Fruit fly (Drosophila melanogaster): ENCODE measurements around the gene lic.

lic gene

DNA sequence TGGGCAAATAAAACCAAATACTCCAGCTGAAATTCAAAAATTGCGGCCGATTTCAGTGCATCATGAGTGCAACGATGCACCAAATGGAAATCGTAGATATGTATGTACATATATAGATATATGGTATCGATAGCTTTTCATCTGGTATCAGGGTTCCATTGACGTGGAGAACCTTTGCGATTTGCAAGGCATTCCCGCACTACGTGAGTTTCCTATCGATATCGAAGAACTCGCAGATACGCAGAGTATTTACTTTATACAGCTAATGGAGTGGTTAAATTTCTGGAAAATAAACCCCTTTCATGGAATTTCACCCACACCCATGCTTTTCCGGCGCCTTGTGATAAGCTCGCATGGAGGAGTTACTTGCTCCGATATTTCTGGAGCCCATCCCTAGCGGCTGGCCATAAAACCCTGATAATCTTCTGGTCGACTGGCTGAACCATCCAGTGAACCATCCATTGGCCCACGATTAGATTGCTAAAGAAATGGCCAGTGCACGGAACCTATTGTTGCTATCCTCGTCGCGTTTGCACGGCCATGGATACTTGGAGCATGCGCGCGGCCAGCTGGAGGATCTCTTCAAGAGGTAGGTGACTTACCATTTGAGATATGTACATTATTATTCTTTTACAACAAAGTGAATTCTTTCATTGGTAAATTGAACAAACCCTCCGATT lies 3.3 kb downstream of the lic start, which contains the start of gene CG2200 (continued):
- TF ChIP-seq CG10267 (tag; optimal IDR thresholded peaks at IDR 0.05) (peak; percentile 9), CG12155 (GFP tag; optimal IDR thresholded peaks at IDR 0.05) (peak; percentile 26), CG15514 (GFP tag; optimal IDR thresholded peaks at IDR 0.05) (peak; percentile 82), ase (GFP tag; IDR thresholded peaks at IDR 0.05) (no peak), gt (GFP tag; IDR thresholded peaks at IDR 0.05) (no peak), CG2712 (tag; optimal IDR thresholded peaks at IDR 0.05) (peak; percentile 38), az2 (GFP tag; optimal IDR thresholded peaks at IDR 0.05) (no peak), mld (GFP tag; IDR thresholded peaks at IDR 0.05; ENCODE audit: partially characterized antibody) (peak; percentile 69; the same call in 2 of the 3 replicates), CG31365 (tag; optimal IDR thresholded peaks at IDR 0.05) (no peak), CG2678 (tag; optimal IDR thresholded peaks at IDR 0.05) (peak; percentile 26), CG3847 (GFP tag; IDR thresholded peaks at IDR 0.05) (peak; percentile 51), vnd (GFP tag; IDR thresholded peaks at IDR 0.05; ENCODE audit: partially characterized antibody) (peak; percentile 77), Gug (GFP tag; IDR thresholded peaks at IDR 0.05) (no peak), Abd-B (GFP tag; optimal IDR thresholded peaks at IDR 0.05) (peak; percentile 44), zen2 (GFP tag; IDR thresholded peaks at IDR 0.05; ENCODE audit: partially characterized antibody) (peak; percentile 77; the same call in 2 of the 3 replicates), CG11398 (GFP tag; optimal IDR thresholded peaks at IDR 0.05) (no peak), Fer3 (tag; optimal IDR thresholded peaks at IDR 0.05) (no peak), Rx (GFP tag; IDR thresholded peaks at IDR 0.05) (peak; percentile 37; the same call in 1 of the 2 replicates), CG18619 (GFP tag; optimal IDR thresholded peaks at IDR 0.05) (peak; percentile 3), Xbp1 (GFP tag; optimal IDR thresholded peaks at IDR 0.05) (peak; percentile 52), CG6254 (GFP tag; optimal IDR thresholded peaks at IDR 0.05) (no peak), CkIIα-i1 (GFP tag; IDR thresholded peaks at IDR 0.05) (no peak), Meics (GFP tag; optimal IDR thresholded peaks at IDR 0.05) (peak; percentile 31), Bdp1 (GFP tag; optimal IDR thresholded peaks at IDR 0.05) (no peak), pan (optimal IDR thresholded peaks at IDR 0.05) (no peak), pan (GFP tag; optimal IDR thresholded peaks at IDR 0.05 in 1 of 2, IDR thresholded peaks at IDR 0.05 in 1 of 2) (peak in 1 of 2 experiments; percentile 51), zfh2 (GFP tag; optimal IDR thresholded peaks at IDR 0.05) (peak; percentile 28), Blimp-1 (GFP tag; optimal IDR thresholded peaks at IDR 0.05) (no peak), lmd (GFP tag; IDR thresholded peaks at IDR 0.05) (peak; percentile 26; the same call in 1 of the 2 replicates), CG3163 (GFP tag; optimal IDR thresholded peaks at IDR 0.05) (no peak), tup (GFP tag; optimal IDR thresholded peaks at IDR 0.05) (no peak), gcm2 (GFP tag; optimal IDR thresholded peaks at IDR 0.05) (no peak), nau (GFP tag; optimal IDR thresholded peaks at IDR 0.05) (no peak), CG9437 (GFP tag; optimal IDR thresholded peaks at IDR 0.05) (peak; percentile 50), CG5953 (GFP tag; IDR thresholded peaks at IDR 0.05) (no peak), HLH3B (GFP tag; IDR thresholded peaks at IDR 0.05) (no peak), CoRest (tag; optimal IDR thresholded peaks at IDR 0.05) (peak; percentile 34), sisA (GFP tag; IDR thresholded peaks at IDR 0.05) (peak; percentile 36; the same call in 1 of the 2 replicates), nom (GFP tag; optimal IDR thresholded peaks at IDR 0.05) (peak; percentile 27), CG12104 (GFP tag; optimal IDR thresholded peaks at IDR 0.05) (no peak), CG15479 (GFP tag; optimal IDR thresholded peaks at IDR 0.05) (no peak), jumu (GFP tag; optimal IDR thresholded peaks at IDR 0.05) (no peak), Dbx (GFP tag; IDR thresholded peaks at IDR 0.05) (peak; percentile 54; the same call in 1 of the 3 replicates), pum (GFP tag; optimal IDR thresholded peaks at IDR 0.05) (no peak), Atf3 (GFP tag; optimal IDR thresholded peaks at IDR 0.05) (no peak), Sry-δ (GFP tag; optimal IDR thresholded peaks at IDR 0.05) (peak; percentile 88), ERR (GFP tag; optimal IDR thresholded peaks at IDR 0.05) (no peak), HmgZ (tag; optimal IDR thresholded peaks at IDR 0.05) (peak; percentile 54), Myb (GFP tag; optimal IDR thresholded peaks at IDR 0.05) (peak; percentile 16), CG6689 (GFP tag; IDR thresholded peaks at IDR 0.05) (no peak; the same call in 1 of the 2 replicates)

Data from whole organism, embryonic.